Fruit fly (Drosophila melanogaster) whole organism, embryonic: ENCODE measurements around the gene CG7058.

ENCODE experiments used
- CG14014 ChIP-seq: fragments of 200-800 bp; sonication (Bioruptor generic); IDR thresholded peaks from 2 replicates; pipeline ENCODE4 v1.3.6; 2022; ENCODE audit warnings: missing biosample characterization, missing genetic modification characterization
- CG6765 ChIP-seq: fragments of 200-800 bp; sonication (Bioruptor generic); optimal IDR thresholded peaks from 3 replicates; lab custom pipeline; 2017; ENCODE audit warnings: missing biosample characterization, mild to moderate bottlenecking, missing genetic modification characterization
- CG7372 ChIP-seq: fragments of 200-800 bp; sonication (Bioruptor generic); IDR thresholded peaks from 2 replicates; pipeline ENCODE4 v1.3.6; 2022; ENCODE audit warnings: missing biosample characterization, missing genetic modification characterization
- CG9215 ChIP-seq: fragments of 200-800 bp; sonication (Bioruptor generic); IDR thresholded peaks from 2 replicates; pipeline ENCODE4 v1.3.6; 2022; ENCODE audit warnings: missing biosample characterization, missing genetic modification characterization
- onecut ChIP-seq: fragments of 200-800 bp; sonication (Bioruptor generic); IDR thresholded peaks from 2 replicates; pipeline ENCODE4 v1.3.6; 2022; ENCODE audit warnings: missing biosample characterization, missing genetic modification characterization
- ro ChIP-seq: fragments of 200-800 bp; sonication (Bioruptor generic); IDR thresholded peaks from 2 replicates; pipeline ENCODE4 v1.3.6; 2022; ENCODE audit warnings: missing biosample characterization, missing genetic modification characterization
- sd ChIP-seq: fragments of 200-800 bp; sonication (Bioruptor generic); optimal IDR thresholded peaks from 3 replicates; lab custom pipeline; 2018; ENCODE audit warnings: missing biosample characterization, mild to moderate bottlenecking, missing genetic modification characterization, moderate library complexity
- tio ChIP-seq: fragments of 200-800 bp; sonication (Bioruptor generic); optimal IDR thresholded peaks from 2 replicates; lab custom pipeline; 2017; ENCODE audit warnings: missing biosample characterization, missing genetic modification characterization, inconsistent platforms

dm6 chrX:18797567-18797966, 8.9 kb upstream of the CG7058 start, which contains the start of gene bnb:
- TF ChIP-seq ro (GFP tag; lab: Robert Waterston, UW) (no peak), sd (tag; lab: Kevin White, UChicago) (no peak), CG6765 (no peak), onecut (no peak), tio (GFP tag; lab: Kevin White, UChicago) (no peak), CG7372 (GFP tag; lab: Robert Waterston, UW) (no peak), CG14014 (GFP tag; lab: Robert Waterston, UW) (no peak), CG9215 (no peak)
